Worm (Caenorhabditis elegans) whole organism, young adult: Measurements from ENCODE around the gene W02A2.12.

Experiments used
- C17E4.6 ChIP-seq: fragments of 200-800 bp; sonication (Bioruptor generic); IDR thresholded peaks from 2 replicates; pipeline ENCODE4 v1.3.6; 2022; ENCODE audit warnings: missing genetic modification reagents, missing genetic modification characterization, missing compliant biosample characterization
- F37B4.10 ChIP-seq: fragments of 200-800 bp; sonication (Bioruptor generic); IDR thresholded peaks from 2 replicates; pipeline ENCODE4 v1.3.6; 2022; ENCODE audit warnings: missing genetic modification characterization, missing compliant biosample characterization
- F55B11.4 ChIP-seq: sonication (generic microtip); optimal IDR thresholded peaks from 2 replicates; lab custom pipeline; 2016; ENCODE audit warnings: missing compliant biosample characterization, missing genetic modification characterization, borderline replicate concordance; ENCODE audit not compliant: insufficient read depth
- K11D2.4 ChIP-seq: fragments of 200-800 bp; sonication (Bioruptor generic); IDR thresholded peaks from 2 replicates; pipeline ENCODE4 v1.3.6; 2022; ENCODE audit warnings: missing genetic modification reagents, missing genetic modification characterization, missing compliant biosample characterization
- K12H6.12 ChIP-seq: fragments of 200-800 bp; sonication (Bioruptor generic); optimal IDR thresholded peaks from 2 replicates; lab custom pipeline; 2018; ENCODE audit warnings: mild to moderate bottlenecking, missing genetic modification characterization, missing compliant biosample characterization
- T07F8.4 ChIP-seq: sonication (generic microtip); optimal IDR thresholded peaks from 2 replicates; lab custom pipeline; 2016; ENCODE audit warnings: mild to moderate bottlenecking, missing genetic modification characterization, moderate library complexity, missing compliant biosample characterization
- Y53G8AR.9 ChIP-seq: fragments of 200-800 bp; sonication (Bioruptor generic); conservative IDR thresholded peaks from 2 replicates; pipeline ENCODE4 v1.3.6; 2022; ENCODE audit warnings: missing genetic modification reagents, missing genetic modification characterization, missing compliant biosample characterization
- ama-1 ChIP-seq, 3 experiments: fragments of 150-350 bp in 1 of 3; sonication (generic microtip) in 2 of 3; optimal IDR thresholded peaks; 2 replicates each; lab custom pipeline; 2014 to 2018; ENCODE audit warnings: missing biosample characterization in 2 of 3, missing genetic modification characterization in 2 of 3, missing genetic modification reagents in 2 of 3
- atf-7 ChIP-seq: sonication (generic microtip); optimal IDR thresholded peaks from 2 replicates; lab custom pipeline; 2017; ENCODE audit warnings: mild to moderate bottlenecking, missing genetic modification characterization, missing compliant biosample characterization
- attf-5 ChIP-seq: fragments of 200-800 bp; sonication (Bioruptor generic); optimal IDR thresholded peaks from 2 replicates; lab custom pipeline; 2018; ENCODE audit warnings: mild to moderate bottlenecking, missing genetic modification characterization, missing compliant biosample characterization
- bed-1 ChIP-seq: fragments of 200-800 bp; sonication (Bioruptor generic); IDR thresholded peaks from 2 replicates; pipeline ENCODE4 v1.3.6; 2022; ENCODE audit warnings: missing genetic modification reagents, missing genetic modification characterization, missing compliant biosample characterization
- bed-2 ChIP-seq: fragments of 200-800 bp; sonication (Bioruptor generic); IDR thresholded peaks from 2 replicates; pipeline ENCODE4 v1.3.6; 2022; ENCODE audit warnings: missing genetic modification reagents, missing genetic modification characterization, missing compliant biosample characterization
- cebp-1 ChIP-seq, 2 experiments: fragments of 200-800 bp in 1 of 2; sonication (Bioruptor generic) in 1 of 2; sonication (generic microtip) in 1 of 2; IDR thresholded peaks in 1 of 2; optimal IDR thresholded peaks in 1 of 2; 2 replicates each; pipeline versions ENCODE4 v1.3.6 to Lab custom; 2017 to 2022; ENCODE audit warnings: missing compliant biosample characterization in 2 of 2, missing genetic modification characterization in 2 of 2, mild to moderate bottlenecking in 1 of 2, missing genetic modification reagents in 1 of 2, moderate library complexity in 1 of 2
- ceh-40 ChIP-seq: fragments of 200-800 bp; sonication (Bioruptor generic); IDR thresholded peaks from 2 replicates; pipeline ENCODE4 v1.3.6; 2022; ENCODE audit warnings: missing genetic modification characterization, missing compliant biosample characterization
- ceh-79 ChIP-seq: sonication (generic microtip); optimal IDR thresholded peaks from 2 replicates; lab custom pipeline; 2017; ENCODE audit warnings: mild to moderate bottlenecking, missing genetic modification characterization, missing compliant biosample characterization
- ceh-91 ChIP-seq: fragments of 200-800 bp; sonication (Bioruptor generic); IDR thresholded peaks from 2 replicates; pipeline ENCODE4 v1.3.6; 2022; ENCODE audit warnings: missing genetic modification reagents, missing genetic modification characterization, missing compliant biosample characterization
- chd-7 ChIP-seq: sonication (generic microtip); optimal IDR thresholded peaks from 2 replicates; lab custom pipeline; 2016; ENCODE audit warnings: mild to moderate bottlenecking, missing genetic modification characterization, moderate library complexity, missing compliant biosample characterization
- dpff-1 ChIP-seq: sonication (generic microtip); optimal IDR thresholded peaks from 2 replicates; lab custom pipeline; 2017; ENCODE audit warnings: mild to moderate bottlenecking, missing genetic modification characterization, missing compliant biosample characterization
- egl-44 ChIP-seq: fragments of 200-800 bp; sonication (Bioruptor generic); IDR thresholded peaks from 2 replicates; pipeline ENCODE4 v1.3.6; 2022; ENCODE audit warnings: missing genetic modification reagents, missing genetic modification characterization, missing compliant biosample characterization
- gei-17 ChIP-seq: fragments of 200-800 bp; sonication (Bioruptor generic); optimal IDR thresholded peaks from 2 replicates; lab custom pipeline; 2018; ENCODE audit warnings: mild to moderate bottlenecking, missing genetic modification characterization, missing compliant biosample characterization
- hmg-1.2 ChIP-seq: fragments of 200-800 bp; sonication (Bioruptor generic); IDR thresholded peaks from 2 replicates; pipeline ENCODE4 v1.3.6; 2022; ENCODE audit warnings: missing genetic modification reagents, missing genetic modification characterization, missing compliant biosample characterization
- lin-54 ChIP-seq: fragments of 200-800 bp; sonication (Bioruptor generic); optimal IDR thresholded peaks from 2 replicates; lab custom pipeline; 2018; ENCODE audit warnings: mild to moderate bottlenecking, missing genetic modification characterization, missing compliant biosample characterization
- lir-1 ChIP-seq: fragments of 200-800 bp; sonication (Bioruptor generic); conservative IDR thresholded peaks from 2 replicates; pipeline ENCODE4 v1.3.6; 2022; ENCODE audit warnings: missing genetic modification reagents, missing genetic modification characterization, missing compliant biosample characterization
- lsy-27 ChIP-seq: sonication (generic microtip); optimal IDR thresholded peaks from 2 replicates; lab custom pipeline; 2017; ENCODE audit warnings: missing genetic modification characterization, mild to moderate bottlenecking, missing compliant biosample characterization, antibody characterized with exemption, missing genotype, borderline replicate concordance; ENCODE audit not compliant: insufficient read depth
- madf-6 ChIP-seq: fragments of 200-800 bp; sonication (Bioruptor generic); IDR thresholded peaks from 2 replicates; pipeline ENCODE4 v1.3.6; 2022; ENCODE audit warnings: missing genetic modification reagents, missing genetic modification characterization, missing compliant biosample characterization
- nfya-1 ChIP-seq: sonication (generic microtip); optimal IDR thresholded peaks from 2 replicates; lab custom pipeline; 2017; ENCODE audit warnings: antibody characterized with exemption, missing compliant biosample characterization, missing genetic modification characterization, borderline replicate concordance; ENCODE audit not compliant: insufficient read depth
- nfya-2 ChIP-seq: fragments of 200-800 bp; sonication (Bioruptor generic); IDR thresholded peaks from 2 replicates; pipeline ENCODE4 v1.3.6; 2022; ENCODE audit warnings: missing genetic modification reagents, missing genetic modification characterization, missing compliant biosample characterization
- nfyb-1 ChIP-seq: fragments of 200-800 bp; sonication (Bioruptor generic); IDR thresholded peaks from 2 replicates; pipeline ENCODE4 v1.3.6; 2022; ENCODE audit warnings: missing genetic modification reagents, missing genetic modification characterization, missing compliant biosample characterization
- nhr-120 ChIP-seq: fragments of 200-800 bp; sonication (Bioruptor generic); IDR thresholded peaks from 2 replicates; pipeline ENCODE4 v1.3.6; 2022; ENCODE audit warnings: missing genetic modification characterization, missing compliant biosample characterization
- nhr-80 ChIP-seq: sonication (generic microtip); optimal IDR thresholded peaks from 2 replicates; lab custom pipeline; 2016; ENCODE audit warnings: missing genetic modification characterization, missing compliant biosample characterization
- nhr-90 ChIP-seq: sonication (generic microtip); optimal IDR thresholded peaks from 2 replicates; lab custom pipeline; 2016; ENCODE audit warnings: missing genotype, mild to moderate bottlenecking, missing genetic modification characterization, missing compliant biosample characterization
- pbrm-1 ChIP-seq: fragments of 200-800 bp; sonication (Bioruptor generic); IDR thresholded peaks from 2 replicates; pipeline ENCODE4 v1.3.6; 2022; ENCODE audit warnings: missing genetic modification reagents, missing genetic modification characterization, missing compliant biosample characterization
- rcor-1 ChIP-seq: fragments of 200-800 bp; sonication (Bioruptor generic); IDR thresholded peaks from 2 replicates; pipeline ENCODE4 v1.3.6; 2022; ENCODE audit warnings: missing genetic modification reagents, missing genetic modification characterization, missing compliant biosample characterization
- repo-1 ChIP-seq: sonication (generic microtip); optimal IDR thresholded peaks from 2 replicates; lab custom pipeline; 2017; ENCODE audit warnings: mild to moderate bottlenecking, missing genetic modification characterization, missing compliant biosample characterization
- snpc-3.4 ChIP-seq: sonication (generic microtip); optimal IDR thresholded peaks from 2 replicates; lab custom pipeline; 2017; ENCODE audit warnings: missing genetic modification characterization, mild to moderate bottlenecking, missing compliant biosample characterization, antibody characterized with exemption, moderate library complexity, missing genotype, missing genetic modification reagents
- snpc-4 ChIP-seq, 5 experiments: fragments of 150-350 bp in 1 of 5; sonication (generic microtip) in 4 of 5; optimal IDR thresholded peaks; 2 replicates each; lab custom pipeline; 2014 to 2018; ENCODE audit warnings: missing genetic modification characterization in 5 of 5, missing biosample characterization in 3 of 5, antibody characterized with exemption in 2 of 5, mild to moderate bottlenecking in 2 of 5, missing compliant biosample characterization in 2 of 5, missing genotype in 2 of 5, moderate library complexity in 2 of 5, missing genetic modification reagents in 1 of 5
- somi-1 ChIP-seq: fragments of 200-800 bp; sonication (Bioruptor generic); optimal IDR thresholded peaks from 2 replicates; lab custom pipeline; 2018; ENCODE audit warnings: mild to moderate bottlenecking, missing genetic modification characterization, missing compliant biosample characterization
- sptf-2 ChIP-seq: fragments of 200-800 bp; sonication (Bioruptor generic); optimal IDR thresholded peaks from 2 replicates; lab custom pipeline; 2018; ENCODE audit warnings: mild to moderate bottlenecking, missing genetic modification characterization, missing compliant biosample characterization
- tbp1 ChIP-seq: fragments of 200-800 bp; sonication (Bioruptor generic); optimal IDR thresholded peaks from 2 replicates; lab custom pipeline; 2018; ENCODE audit warnings: mild to moderate bottlenecking, missing genetic modification characterization, missing compliant biosample characterization
- unc-62 ChIP-seq: fragments of 150-350 bp; optimal IDR thresholded peaks from 2 replicates; lab custom pipeline; 2014; ENCODE audit warnings: missing biosample characterization, missing genetic modification reagents, missing genetic modification characterization
- zim-3 ChIP-seq: sonication (generic microtip); optimal IDR thresholded peaks from 2 replicates; lab custom pipeline; 2017; ENCODE audit warnings: mild to moderate bottlenecking, missing genetic modification characterization, moderate library complexity, missing compliant biosample characterization
- ztf-18 ChIP-seq: sonication (generic microtip); optimal IDR thresholded peaks from 2 replicates; lab custom pipeline; 2016; ENCODE audit warnings: missing genotype, mild to moderate bottlenecking, missing genetic modification characterization, missing compliant biosample characterization
- ztf-26 ChIP-seq: sonication (generic microtip); optimal IDR thresholded peaks from 2 replicates; lab custom pipeline; 2017; ENCODE audit warnings: missing genetic modification characterization, missing compliant biosample characterization
- ztf-3 ChIP-seq: fragments of 200-800 bp; sonication (Bioruptor generic); optimal IDR thresholded peaks from 2 replicates; lab custom pipeline; 2018; ENCODE audit warnings: mild to moderate bottlenecking, missing genetic modification characterization, missing compliant biosample characterization

The W02A2.12 gene

DNA sequence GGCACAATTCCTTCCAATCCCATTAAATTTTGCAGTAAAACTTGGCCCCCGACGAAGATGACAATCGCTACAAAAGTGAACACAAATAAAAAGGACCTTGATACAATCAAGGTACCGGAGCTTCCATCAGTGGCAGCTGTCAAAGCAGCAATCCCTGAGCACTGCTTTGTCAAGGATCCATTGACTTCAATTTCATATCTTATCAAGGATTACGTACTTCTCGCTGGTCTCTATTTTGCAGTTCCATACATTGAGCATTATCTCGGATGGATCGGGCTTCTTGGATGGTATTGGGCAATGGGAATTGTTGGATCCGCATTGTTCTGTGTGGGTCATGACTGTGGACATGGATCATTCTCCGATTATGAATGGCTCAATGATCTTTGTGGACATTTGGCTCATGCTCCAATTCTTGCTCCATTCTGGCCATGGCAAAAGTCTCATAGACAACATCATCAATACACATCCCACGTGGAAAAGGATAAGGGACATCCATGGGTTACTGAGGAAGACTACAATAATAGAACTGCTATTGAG, 24.7 kb downstream of the W02A2.12 start, which contains the start of gene fat-2:
TSS of gene fat-2 (plus strand) at position 51 of the 537 bp plus-strand sequence.
- TF ChIP-seq snpc-4 (GFP tag; optimal IDR thresholded peaks at IDR 0.05; lab: Kevin White, UChicago) = no peak
- no peak for TF ChIP-seq snpc-4 (tag; optimal IDR thresholded peaks at IDR 0.05; lab: Kevin White, UChicago)
- TF ChIP-seq madf-6 (GFP tag; lab: Robert Waterston, UW) = no peak
- no peak for TF ChIP-seq dpff-1
- TF ChIP-seq K11D2.4 (GFP tag; lab: Robert Waterston, UW) = no peak
- TF ChIP-seq nfyb-1 (GFP tag; lab: Robert Waterston, UW) = no peak
- peak; percentile 2 for TF ChIP-seq zim-3 (tag; lab: Kevin White, UChicago)
- no peak for TF ChIP-seq C17E4.6
- TF ChIP-seq nhr-80 (tag; lab: Kevin White, UChicago) = no peak
- TF ChIP-seq ceh-91 = no peak

DNA sequence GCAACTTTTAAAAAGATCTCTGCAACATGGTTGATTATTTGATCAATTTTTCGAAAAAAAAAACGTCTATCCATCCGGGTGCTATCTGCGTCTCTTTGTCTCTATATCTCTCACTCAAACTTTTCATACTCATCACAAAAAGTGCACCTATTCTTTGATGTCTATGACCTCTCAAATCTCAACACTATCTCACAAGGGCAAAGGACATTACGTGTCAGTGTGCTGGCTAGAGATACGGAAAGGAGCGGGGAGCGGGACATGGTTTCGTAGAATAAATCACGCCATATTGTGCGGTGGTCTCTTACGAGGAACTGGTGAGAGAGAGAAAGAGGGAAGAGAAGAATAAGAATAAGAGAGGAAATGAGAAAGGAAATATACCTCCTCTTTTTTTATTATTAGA, 26.2 kb downstream of the W02A2.12 start:
- TF ChIP-seq K12H6.12 (tag; lab: Kevin White, UChicago) (no peak), ama-1 (optimal IDR thresholded peaks at IDR 0.05; lab: Kevin White, UChicago) (no peak), ama-1 (GFP tag; optimal IDR thresholded peaks at IDR 0.05; lab: Kevin White, UChicago) (no peak), pbrm-1 (GFP tag; lab: Robert Waterston, UW) (no peak), C17E4.6 (no peak), Y53G8AR.9 (GFP tag; lab: Robert Waterston, UW) (peak; percentile 60; the same call in 1 of the 2 replicates), T07F8.4 (tag; lab: Kevin White, UChicago) (no peak), nfya-1 (tag; lab: Kevin White, UChicago) (no peak), snpc-3.4 (tag; lab: Kevin White, UChicago) (peak; percentile 26), bed-1 (GFP tag; lab: Robert Waterston, UW) (no peak), unc-62 (GFP tag; lab: Kevin White, UChicago) (no peak), snpc-4 (GFP tag; optimal IDR thresholded peaks at IDR 0.05; lab: Kevin White, UChicago) (no peak), snpc-4 (tag; optimal IDR thresholded peaks at IDR 0.05; lab: Kevin White, UChicago) (peak in 3 of 4 experiments; percentile 31 to 51 (median 42)), tbp1 (GFP tag; lab: Kevin White, UChicago) (peak; percentile 57), ceh-79 (no peak), F37B4.10 (GFP tag; lab: Robert Waterston, UW) (no peak), lin-54 (GFP tag; lab: Kevin White, UChicago) (peak; percentile 43), ztf-26 (peak; percentile 51), lir-1 (no peak), repo-1 (no peak), nfya-2 (GFP tag; lab: Robert Waterston, UW) (no peak), cebp-1 (GFP tag; IDR thresholded peaks at IDR 0.05; lab: Robert Waterston, UW) (no peak), cebp-1 (tag; optimal IDR thresholded peaks at IDR 0.05; lab: Kevin White, UChicago) (peak; percentile 71), F55B11.4 (tag; lab: Kevin White, UChicago) (no peak), hmg-1.2 (peak; percentile 81), atf-7 (tag; lab: Kevin White, UChicago) (peak; percentile 72), ceh-40 (GFP tag; lab: Robert Waterston, UW) (no peak), nhr-90 (tag; lab: Kevin White, UChicago) (no peak), gei-17 (GFP tag; lab: Kevin White, UChicago) (peak; percentile 24), rcor-1 (GFP tag; lab: Robert Waterston, UW) (no peak), attf-5 (GFP tag; lab: Kevin White, UChicago) (peak; percentile 77), sptf-2 (GFP tag; lab: Kevin White, UChicago) (no peak), egl-44 (GFP tag; lab: Robert Waterston, UW) (0 out of 2 replicates have a peak, but pooled peaks have one; percentile 47), nhr-120 (GFP tag; lab: Robert Waterston, UW) (no peak), bed-2 (GFP tag; lab: Robert Waterston, UW) (no peak), somi-1 (GFP tag; lab: Kevin White, UChicago) (peak; percentile 41), zim-3 (tag; lab: Kevin White, UChicago) (no peak), ztf-18 (tag; lab: Kevin White, UChicago) (peak; percentile 15), lsy-27 (tag; lab: Kevin White, UChicago) (no peak), ztf-3 (GFP tag; lab: Kevin White, UChicago) (no peak), chd-7 (tag; lab: Kevin White, UChicago) (peak; percentile 72)
